Worm (Caenorhabditis elegans): Measurements from ENCODE around the gene qns-1.

Gene qns-1

DNA sequence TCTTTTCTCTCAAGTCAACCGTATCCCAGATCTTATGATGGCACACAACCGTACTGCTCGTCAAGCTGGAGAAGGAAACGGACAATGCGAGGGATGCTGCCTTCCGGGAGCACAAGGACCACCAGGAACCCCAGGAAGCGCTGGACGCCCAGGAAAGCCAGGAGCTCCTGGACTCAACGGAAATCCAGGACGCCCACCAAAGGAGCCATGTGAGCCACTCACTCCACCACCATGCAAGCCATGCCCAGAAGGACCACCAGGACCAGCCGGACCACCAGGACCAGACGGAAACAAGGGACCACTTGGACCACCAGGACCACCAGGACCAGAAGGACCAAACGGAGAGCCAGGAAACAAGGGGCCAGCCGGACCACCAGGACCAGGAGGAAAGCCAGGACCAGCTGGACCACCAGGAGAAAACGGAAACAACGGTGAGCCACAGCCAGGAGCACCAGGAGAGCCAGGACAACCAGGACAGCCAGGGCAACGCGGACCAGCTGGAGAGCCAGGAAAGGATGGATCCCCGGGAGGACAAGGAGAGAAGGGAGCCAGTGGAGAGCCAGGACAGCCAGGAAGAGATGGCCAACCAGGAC lies 2.3 kb downstream of the qns-1 start (continued):
- no peak for TF ChIP-seq F39B2.1 (GFP tag; IDR thresholded peaks at IDR 0.05)
- TF ChIP-seq atf-7 (tag; optimal IDR thresholded peaks at IDR 0.05) = no peak
- TF ChIP-seq gei-17 (GFP tag; optimal IDR thresholded peaks at IDR 0.05) = no peak
- peak; percentile 88 for TF ChIP-seq egrh-3 (GFP tag; IDR thresholded peaks at IDR 0.05)
- TF ChIP-seq mes-4 (tag; optimal IDR thresholded peaks at IDR 0.05) = no peak
- no peak for TF ChIP-seq ceh-91 (GFP tag; IDR thresholded peaks at IDR 0.05)
- TF ChIP-seq ztf-18 (tag; optimal IDR thresholded peaks at IDR 0.05) = no peak
- no peak for TF ChIP-seq attf-6 (GFP tag; IDR thresholded peaks at IDR 0.05)
- TF ChIP-seq attf-3 (GFP tag; conservative IDR thresholded peaks at IDR 0.05) = no peak
- TF ChIP-seq hrde-1 (tag; optimal IDR thresholded peaks at IDR 0.05; ENCODE audit: borderline replicate concordance) = no peak
- TF ChIP-seq B0035.1 (tag; optimal IDR thresholded peaks at IDR 0.05) = no peak
- no peak for TF ChIP-seq ztf-6 (GFP tag; IDR thresholded peaks at IDR 0.05)

DNA sequence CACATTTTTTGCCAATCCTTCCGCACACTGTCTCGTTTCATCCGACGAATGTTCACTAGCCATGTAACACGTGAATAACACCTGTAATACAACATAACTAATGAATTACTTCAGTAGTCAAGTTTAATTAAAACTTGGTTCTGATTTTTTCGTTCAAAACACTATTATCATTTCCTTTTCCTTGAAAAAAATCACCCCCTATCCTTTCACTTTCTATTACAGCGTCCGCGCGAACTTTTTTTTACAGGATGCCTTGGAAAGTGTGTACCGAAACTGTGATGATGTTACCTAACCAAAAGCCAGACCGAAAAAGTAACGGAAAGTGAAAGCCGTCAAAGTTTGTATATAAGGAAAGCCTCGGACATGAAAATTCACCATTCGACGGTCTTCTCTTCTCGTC lies 3.0 kb downstream of the qns-1 start, which contains the start of gene col-124:
col-124 (plus strand) TSS at position 374 of the 400 bp plus-strand sequence.
- TF ChIP-seq nfya-1 (tag; optimal IDR thresholded peaks at IDR 0.05; ENCODE audit: borderline replicate concordance, insufficient read depth) (no peak), rec-8 (tag; optimal IDR thresholded peaks at IDR 0.05) (no peak)

DNA sequence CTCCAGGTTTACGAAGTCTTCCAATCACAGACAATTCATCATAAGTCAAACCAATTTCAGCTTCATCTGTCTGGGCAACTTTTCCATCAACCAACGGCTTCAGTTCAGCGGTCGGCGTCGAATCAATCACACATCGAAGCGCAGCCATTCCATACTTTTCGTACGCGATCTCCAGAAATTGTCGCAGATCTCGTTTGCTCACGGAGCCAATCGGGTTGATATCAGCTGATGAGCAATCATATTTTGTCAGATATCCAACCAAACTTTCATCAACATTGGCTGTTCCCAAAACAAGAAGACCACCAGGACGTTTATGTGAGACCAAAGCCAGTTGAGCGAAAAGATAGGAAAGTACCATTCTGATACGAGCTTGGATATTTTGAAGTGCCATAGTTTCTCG lies 3.7 kb downstream of the qns-1 start:
- TF ChIP-seq rpc-1 (optimal IDR thresholded peaks at IDR 0.05) = no peak
- TF ChIP-seq rpc-1 (tag; optimal IDR thresholded peaks at IDR 0.05) = no peak
- no peak for TF ChIP-seq snpc-3.4 (tag; optimal IDR thresholded peaks at IDR 0.05)
- no peak for TF ChIP-seq ccch-3 (GFP tag; optimal IDR thresholded peaks at IDR 0.05)
- no peak for TF ChIP-seq nhr-120 (GFP tag; IDR thresholded peaks at IDR 0.05)
- no peak for TF ChIP-seq cebp-1 (GFP tag; IDR thresholded peaks at IDR 0.05)
- no peak for TF ChIP-seq cebp-1 (tag; optimal IDR thresholded peaks at IDR 0.05)
- no peak for TF ChIP-seq atf-7 (tag; optimal IDR thresholded peaks at IDR 0.05)
- no peak for TF ChIP-seq lsl-1 (GFP tag; optimal IDR thresholded peaks at IDR 0.05)
- no peak for TF ChIP-seq Y53F4B.3 (GFP tag; IDR thresholded peaks at IDR 0.05)

DNA sequence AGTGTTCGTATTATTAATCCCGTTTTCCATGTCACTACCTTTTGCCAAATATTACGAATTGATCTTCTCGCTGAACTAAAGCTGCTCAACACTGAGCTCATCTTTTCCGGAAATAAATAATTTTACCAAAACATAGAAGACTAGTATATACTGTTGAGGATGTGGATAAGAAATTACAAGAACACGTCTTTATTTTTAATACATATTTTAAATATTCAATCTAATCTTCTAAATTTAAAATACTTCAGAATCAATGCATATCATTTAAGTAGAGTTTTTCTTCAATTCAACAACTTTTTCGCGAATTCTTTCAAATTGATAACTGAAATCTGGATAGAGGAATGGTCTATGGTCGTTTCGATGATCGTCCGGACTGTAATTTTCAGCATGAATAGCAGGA lies 4.3 kb downstream of the qns-1 start, which contains the start of gene abt-1:
abt-1 (minus strand) TSS at position 101 of the 400 bp plus-strand sequence.
- TF ChIP-seq egrh-3 (GFP tag; IDR thresholded peaks at IDR 0.05) (no peak), F39B2.1 (GFP tag; IDR thresholded peaks at IDR 0.05) (no peak), aptf-2 (GFP tag; conservative IDR thresholded peaks at IDR 0.05) (no peak), unc-62 (GFP tag; optimal IDR thresholded peaks at IDR 0.05) (no peak), mxl-1 (tag; optimal IDR thresholded peaks at IDR 0.05) (no peak), madf-6 (GFP tag; IDR thresholded peaks at IDR 0.05) (no peak), dpff-1 (tag; optimal IDR thresholded peaks at IDR 0.05) (no peak), cebp-1 (GFP tag; IDR thresholded peaks at IDR 0.05) (no peak), cebp-1 (tag; optimal IDR thresholded peaks at IDR 0.05) (no peak), repo-1 (tag; optimal IDR thresholded peaks at IDR 0.05) (no peak), ztf-6 (GFP tag; IDR thresholded peaks at IDR 0.05) (no peak), dox-1 (GFP tag; IDR thresholded peaks at IDR 0.05) (no peak), ztf-3 (GFP tag; optimal IDR thresholded peaks at IDR 0.05) (no peak), K11D2.4 (GFP tag; IDR thresholded peaks at IDR 0.05) (no peak), tbp1 (GFP tag; optimal IDR thresholded peaks at IDR 0.05) (no peak), hsf-1 (GFP tag; IDR thresholded peaks at IDR 0.05) (no peak)

All from whole organism, young adult.